Worm (Caenorhabditis elegans) whole organism, young adult: ENCODE data around the gene irld-17.

Experiments
- B0035.1 ChIP-seq: sonication (generic microtip); optimal IDR thresholded peaks from 2 replicates; lab custom pipeline; 2016; ENCODE audit warnings: missing genetic modification characterization, mild to moderate bottlenecking, missing compliant biosample characterization, missing genotype, missing genetic modification reagents
- C17E4.6 ChIP-seq: fragments of 200-800 bp; sonication (Bioruptor generic); IDR thresholded peaks from 2 replicates; pipeline ENCODE4 v1.3.6; 2022; ENCODE audit warnings: missing genetic modification reagents, missing genetic modification characterization, missing compliant biosample characterization
- Y95B8A.8 ChIP-seq: fragments of 200-800 bp; sonication (Bioruptor generic); IDR thresholded peaks from 2 replicates; pipeline ENCODE4 v1.3.6; 2022; ENCODE audit warnings: missing genetic modification reagents, missing genetic modification characterization, missing compliant biosample characterization
- ceh-58 ChIP-seq: fragments of 200-800 bp; sonication (Bioruptor generic); IDR thresholded peaks from 2 replicates; pipeline ENCODE4 v1.3.6; 2022; ENCODE audit warnings: missing genetic modification characterization, missing compliant biosample characterization
- dpl-1 ChIP-seq: fragments of 150-350 bp; optimal IDR thresholded peaks from 2 replicates; lab custom pipeline; 2014; ENCODE audit warnings: missing biosample characterization, missing genetic modification reagents, missing genetic modification characterization
- let-607 ChIP-seq, 2 experiments: fragments of 200-800 bp in 1 of 2; sonication (Bioruptor generic) in 1 of 2; sonication (generic microtip) in 1 of 2; optimal IDR thresholded peaks; 2 replicates each; lab custom pipeline; 2016 to 2018; ENCODE audit warnings: mild to moderate bottlenecking in 2 of 2, missing compliant biosample characterization in 2 of 2, missing genetic modification characterization in 2 of 2, moderate library complexity in 2 of 2, missing genotype in 1 of 2
- lin-26 ChIP-seq: fragments of 200-800 bp; sonication (Bioruptor generic); IDR thresholded peaks from 2 replicates; pipeline ENCODE4 v1.3.6; 2022; ENCODE audit warnings: missing genetic modification reagents, missing genetic modification characterization, missing compliant biosample characterization
- madf-3 ChIP-seq: fragments of 200-800 bp; sonication (Bioruptor generic); IDR thresholded peaks from 2 replicates; pipeline ENCODE4 v1.3.6; 2022; ENCODE audit warnings: missing genetic modification reagents, missing genetic modification characterization, missing compliant biosample characterization
- madf-8 ChIP-seq: fragments of 200-800 bp; sonication (Bioruptor generic); conservative IDR thresholded peaks from 2 replicates; pipeline ENCODE4 v1.3.6; 2022; ENCODE audit warnings: missing genetic modification reagents, missing genetic modification characterization, missing compliant biosample characterization
- rec-8 ChIP-seq, 2 experiments: sonication (generic microtip); optimal IDR thresholded peaks; 2 replicates each; lab custom pipeline; 2016; ENCODE audit warnings: mild to moderate bottlenecking in 2 of 2, missing genetic modification characterization in 2 of 2, missing genetic modification reagents in 2 of 2, missing genotype in 2 of 2, missing biosample characterization in 1 of 2, missing compliant biosample characterization in 1 of 2, moderate library complexity in 1 of 2
- snpc-3.4 ChIP-seq: sonication (generic microtip); optimal IDR thresholded peaks from 2 replicates; lab custom pipeline; 2017; ENCODE audit warnings: missing genetic modification characterization, mild to moderate bottlenecking, missing compliant biosample characterization, antibody characterized with exemption, moderate library complexity, missing genotype, missing genetic modification reagents
- ztf-25 ChIP-seq: fragments of 200-800 bp; sonication (Bioruptor generic); IDR thresholded peaks from 2 replicates; pipeline ENCODE4 v1.3.6; 2022; ENCODE audit warnings: missing genetic modification reagents, missing genetic modification characterization, missing compliant biosample characterization

DNA sequence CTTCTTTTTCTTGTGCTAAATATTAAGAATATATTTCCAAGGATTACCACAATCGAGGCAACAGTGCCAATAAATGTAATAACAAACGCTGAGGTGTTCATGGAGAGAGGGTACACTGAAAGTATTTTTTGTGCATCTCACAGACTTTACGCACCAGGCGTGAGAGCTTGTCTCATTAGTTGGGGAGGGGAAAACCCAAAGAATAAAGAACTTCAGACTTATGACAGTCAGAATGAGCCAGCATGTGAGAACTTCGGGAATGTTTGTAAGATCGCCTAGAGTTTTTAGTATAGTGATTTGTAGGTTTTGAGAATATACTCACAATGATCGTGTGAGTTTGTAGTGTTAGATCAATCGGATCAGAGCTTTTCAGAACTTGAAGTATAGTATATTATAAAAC lies 17.1 kb upstream of the irld-17 start, which contains the start of gene srbc-41:
- TF ChIP-seq B0035.1 (tag; lab: Kevin White, UChicago) = no peak
- TF ChIP-seq let-607 (tag; optimal IDR thresholded peaks at IDR 0.05; lab: Kevin White, UChicago) = no peak
- TF ChIP-seq lin-26 (GFP tag; lab: Robert Waterston, UW) = no peak
- no peak for TF ChIP-seq ztf-25 (GFP tag; lab: Robert Waterston, UW)
- TF ChIP-seq snpc-3.4 (tag; lab: Kevin White, UChicago) = no peak
- no peak for TF ChIP-seq Y95B8A.8 (GFP tag; lab: Robert Waterston, UW)
- no peak for TF ChIP-seq ceh-58 (GFP tag; lab: Robert Waterston, UW)
- TF ChIP-seq madf-3 (GFP tag; lab: Robert Waterston, UW) = no peak
- TF ChIP-seq C17E4.6 (GFP tag; lab: Robert Waterston, UW) = no peak
- TF ChIP-seq dpl-1 (GFP tag; lab: Kevin White, UChicago) = no peak
- TF ChIP-seq madf-8 (GFP tag; lab: Robert Waterston, UW) = no peak
- no peak for TF ChIP-seq rec-8 (tag; optimal IDR thresholded peaks at IDR 0.05; lab: Kevin White, UChicago)
